Fruit fly (Drosophila melanogaster): Measurements from ENCODE around the gene CG1113.

dm6 chr3R:5216308-5216765 lies 36.6 kb upstream of the CG1113 start:
- TF ChIP-seq ttk (optimal IDR thresholded peaks at IDR 0.05): no peak
- TF ChIP-seq psq (optimal IDR thresholded peaks at IDR 0.05): no peak
- TF ChIP-seq Sin3A (optimal IDR thresholded peaks at IDR 0.05): no peak
- TF ChIP-seq insv (optimal IDR thresholded peaks at IDR 0.05): no peak
- TF ChIP-seq h (optimal IDR thresholded peaks at IDR 0.05): no peak
